Worm (Caenorhabditis elegans): ENCODE measurements around the gene T09A5.4.
A peak's percentile ranks its signal among the peaks of the same experiment; 100 is the strongest.

The T09A5.4 gene

ce11 chrII:7845571-7846236 lies at the start of gene T09A5.4:
TSS of gene T09A5.4 (plus strand) at chrII:7846186.
- TF ChIP-seq ceh-2 (tag; optimal IDR thresholded peaks at IDR 0.05) (no peak), ceh-19 (GFP tag; optimal IDR thresholded peaks at IDR 0.05) (no peak), pha-2 (tag; optimal IDR thresholded peaks at IDR 0.05) (no peak), mec-3 (tag; optimal IDR thresholded peaks at IDR 0.05; ENCODE audit: borderline replicate concordance) (no peak), ama-1 (optimal IDR thresholded peaks at IDR 0.05) (no peak), K09A11.1 (tag; optimal IDR thresholded peaks at IDR 0.05; ENCODE audit: insufficient read depth) (no peak), eyg-1 (tag; optimal IDR thresholded peaks at IDR 0.05) (no peak), ceh-24 (tag; optimal IDR thresholded peaks at IDR 0.05) (no peak), ttx-3 (tag; optimal IDR thresholded peaks at IDR 0.05) (no peak), hlh-30 (tag; optimal IDR thresholded peaks at IDR 0.05; ENCODE audit: insufficient read depth) (no peak), sox-2 (GFP tag; IDR thresholded peaks at IDR 0.05) (no peak), C38D4.7 (GFP tag; optimal IDR thresholded peaks at IDR 0.05) (no peak), ceh-22 (tag; optimal IDR thresholded peaks at IDR 0.05) (no peak), fkh-10 (GFP tag; optimal IDR thresholded peaks at IDR 0.05) (no peak), gmeb-2 (tag; optimal IDR thresholded peaks at IDR 0.05) (no peak)

- no peak for TF ChIP-seq K02D7.2 (tag; optimal IDR thresholded peaks at IDR 0.05)
- no peak for TF ChIP-seq hlh-15 (tag; optimal IDR thresholded peaks at IDR 0.05)
- no peak for TF ChIP-seq fkh-10 (GFP tag; optimal IDR thresholded peaks at IDR 0.05)
- peak; percentile 15 for TF ChIP-seq elt-2 (tag; optimal IDR thresholded peaks at IDR 0.05)
- TF ChIP-seq pros-1 (tag; optimal IDR thresholded peaks at IDR 0.05), result no peak
Measured at ce11 chrII:7801255-7801654, 44.7 kb upstream of the T09A5.4 start.

ce11 chrII:7801899-7802298 lies 44.1 kb upstream of the T09A5.4 start:
- peak; percentile 53 for TF ChIP-seq rnt-1 (tag; optimal IDR thresholded peaks at IDR 0.05)
- no peak for TF ChIP-seq elt-4 (tag; optimal IDR thresholded peaks at IDR 0.05)

ce11 chrII:7803174-7803573 lies 42.8 kb upstream of the T09A5.4 start:
- peak; percentile 49 for TF ChIP-seq unc-42 (tag; optimal IDR thresholded peaks at IDR 0.05)
- no peak for TF ChIP-seq ceh-45 (GFP tag; IDR thresholded peaks at IDR 0.05)

- TF ChIP-seq ttx-3 (tag; optimal IDR thresholded peaks at IDR 0.05) (no peak), sdc-2 (tag; optimal IDR thresholded peaks at IDR 0.05) (no peak), ceh-14 (tag; optimal IDR thresholded peaks at IDR 0.05) (no peak), nhr-232 (tag; optimal IDR thresholded peaks at IDR 0.05) (no peak), ceh-24 (tag; optimal IDR thresholded peaks at IDR 0.05) (no peak), hlh-15 (tag; optimal IDR thresholded peaks at IDR 0.05) (no peak), lin-11 (tag; optimal IDR thresholded peaks at IDR 0.05) (no peak), gmeb-2 (tag; optimal IDR thresholded peaks at IDR 0.05) (no peak), syd-9 (tag; optimal IDR thresholded peaks at IDR 0.05) (no peak), ceh-19 (GFP tag; optimal IDR thresholded peaks at IDR 0.05) (no peak), K09A11.1 (tag; optimal IDR thresholded peaks at IDR 0.05; ENCODE audit: insufficient read depth) (no peak), eyg-1 (tag; optimal IDR thresholded peaks at IDR 0.05) (no peak), sox-2 (GFP tag; IDR thresholded peaks at IDR 0.05) (no peak)
Measured at ce11 chrII:7806054-7806453, 39.9 kb upstream of the T09A5.4 start.

- TF ChIP-seq hlh-15 (tag; optimal IDR thresholded peaks at IDR 0.05) (no peak), ref-2 (tag; optimal IDR thresholded peaks at IDR 0.05) (peak; percentile 35), pag-3 (tag; optimal IDR thresholded peaks at IDR 0.05; ENCODE audit: borderline replicate concordance) (no peak), unc-42 (tag; optimal IDR thresholded peaks at IDR 0.05) (no peak), ceh-24 (tag; optimal IDR thresholded peaks at IDR 0.05) (no peak), madf-2 (tag; optimal IDR thresholded peaks at IDR 0.05) (no peak)
Measured at ce11 chrII:7806872-7807271, 39.1 kb upstream of the T09A5.4 start.
